Fruit fly (Drosophila melanogaster) whole organism: ENCODE measurements around the gene Ork1.

Experiments
- CG8478 ChIP-seq: fragments of >200 bp; optimal IDR thresholded peaks from 2 replicates; lab custom pipeline; 2018; ENCODE audit warnings: inconsistent platforms
- Dll ChIP-seq: fragments of >200 bp; optimal IDR thresholded peaks from 2 replicates; lab custom pipeline; 2017
- EcR ChIP-seq, 2 experiments: fragments of >200 bp; optimal IDR thresholded peaks; 2 replicates each; lab custom pipeline; 2017; ENCODE audit warnings: missing biosample characterization in 2 of 2, missing genetic modification characterization in 2 of 2, missing genetic modification reagents in 2 of 2
- pan ChIP-seq: fragments of >200 bp; optimal IDR thresholded peaks from 2 replicates; lab custom pipeline; 2017
- psq ChIP-seq: fragments of >200 bp; optimal IDR thresholded peaks from 2 replicates; lab custom pipeline; 2017
- usp ChIP-seq: fragments of >200 bp; optimal IDR thresholded peaks from 2 replicates; lab custom pipeline; 2017; ENCODE audit warnings: missing biosample characterization, missing genetic modification characterization, mixed read lengths

- no peak for TF ChIP-seq psq (lab: Kevin White, UChicago)
- no peak for TF ChIP-seq pan (lab: Kevin White, UChicago)
- TF ChIP-seq CG8478 = no peak
- TF ChIP-seq usp (GFP tag; lab: Kevin White, UChicago) = no peak
- TF ChIP-seq Dll (lab: Kevin White, UChicago) = no peak
- no peak for TF ChIP-seq EcR (GFP tag; optimal IDR thresholded peaks at IDR 0.05; lab: Kevin White, UChicago)
Observed at dm6 chrX:10869045-10869444, 22.0 kb downstream of the Ork1 start, which contains the start of gene CG2157.
